Fruit fly (Drosophila melanogaster) whole organism, wandering third instar larva: Measurements from ENCODE around the gene CSN6.

Source experiments
- Abd-B ChIP-seq: fragments of >200 bp; optimal IDR thresholded peaks from 2 replicates; lab custom pipeline; 2017; ENCODE audit warnings: missing biosample characterization, missing genetic modification characterization
- CG32264 ChIP-seq: fragments of 200-800 bp; sonication (Bioruptor generic); optimal IDR thresholded peaks from 2 replicates; lab custom pipeline; 2016; ENCODE audit warnings: missing biosample characterization, missing genetic modification characterization
- CG9705 ChIP-seq: fragments of 200-800 bp; sonication (Bioruptor generic); optimal IDR thresholded peaks from 2 replicates; lab custom pipeline; 2018; ENCODE audit warnings: missing biosample characterization, mild to moderate bottlenecking, missing genetic modification characterization
- Dfd ChIP-seq: fragments of >200 bp; optimal IDR thresholded peaks from 2 replicates; lab custom pipeline; 2017; ENCODE audit warnings: missing biosample characterization, missing genetic modification characterization
- Dif ChIP-seq: fragments of 200-275, 200-300 bp; sonication (Bioruptor generic); optimal IDR thresholded peaks from 2 replicates; lab custom pipeline; 2018; ENCODE audit warnings: missing biosample characterization, missing genetic modification characterization; ENCODE audit not compliant: partially characterized antibody
- HLH106 ChIP-seq: fragments of 200-800 bp; optimal IDR thresholded peaks from 3 replicates; lab custom pipeline; 2019; ENCODE audit warnings: missing biosample characterization, mild to moderate bottlenecking, missing genetic modification characterization, moderate library complexity
- Hnf4 ChIP-seq: fragments of 200-800 bp; sonication (Bioruptor generic); optimal IDR thresholded peaks from 2 replicates; lab custom pipeline; 2016; ENCODE audit warnings: missing biosample characterization, mild to moderate bottlenecking, missing genetic modification characterization
- Hr78 ChIP-seq: fragments of >200 bp; optimal IDR thresholded peaks from 2 replicates; lab custom pipeline; 2017; ENCODE audit warnings: missing biosample characterization, missing genetic modification characterization
- Hr83 ChIP-seq: fragments of 200-300 bp; sonication (Bioruptor generic); optimal IDR thresholded peaks from 2 replicates; lab custom pipeline; 2016; ENCODE audit warnings: missing biosample characterization, mild to moderate bottlenecking, missing genetic modification characterization, moderate library complexity; ENCODE audit not compliant: poor library complexity, severe bottlenecking
- Jra ChIP-seq: sonication (Bioruptor generic); optimal IDR thresholded peaks from 2 replicates; lab custom pipeline; 2016; ENCODE audit warnings: missing biosample characterization, missing genetic modification characterization
- N ChIP-seq: fragments of >200 bp; optimal IDR thresholded peaks from 2 replicates; lab custom pipeline; 2018; ENCODE audit warnings: missing biosample characterization, missing external identifiers, missing genetic modification characterization
- OdsH ChIP-seq: fragments of 200-800 bp; sonication (Bioruptor generic); optimal IDR thresholded peaks from 2 replicates; lab custom pipeline; 2016; ENCODE audit warnings: missing biosample characterization, mild to moderate bottlenecking, missing genetic modification characterization
- Rel ChIP-seq, 2 experiments: fragments of 200-800 bp; sonication (Bioruptor generic) in 1 of 2; optimal IDR thresholded peaks; 2 replicates in 1 of 2; 3 replicates in 1 of 2; lab custom pipeline; 2016 to 2019; ENCODE audit warnings: mild to moderate bottlenecking in 2 of 2, missing biosample characterization in 2 of 2, missing genetic modification characterization in 2 of 2, moderate library complexity in 1 of 2
- Sp1 ChIP-seq: fragments of 200-800 bp; sonication (Bioruptor generic); optimal IDR thresholded peaks from 3 replicates; lab custom pipeline; 2019; ENCODE audit warnings: missing biosample characterization, mild to moderate bottlenecking, missing genetic modification characterization, moderate library complexity
- Vsx2 ChIP-seq: fragments of 200-300, 225-300 bp; sonication (Bioruptor generic); optimal IDR thresholded peaks from 2 replicates; lab custom pipeline; 2018; ENCODE audit warnings: missing biosample characterization, missing genetic modification characterization; ENCODE audit not compliant: partially characterized antibody
- br ChIP-seq: fragments of 200-800 bp; sonication (Bioruptor generic); optimal IDR thresholded peaks from 2 replicates; lab custom pipeline; 2016; ENCODE audit warnings: missing biosample characterization, missing genetic modification characterization
- brk ChIP-seq: fragments of 200-800 bp; sonication (Bioruptor generic); optimal IDR thresholded peaks from 2 replicates; lab custom pipeline; 2016; ENCODE audit warnings: missing biosample characterization, mild to moderate bottlenecking, missing genetic modification characterization
- dl ChIP-seq, 2 experiments: fragments of 175-275, 200-275 bp in 1 of 2; fragments of 200-275 bp in 1 of 2; sonication (Bioruptor generic); optimal IDR thresholded peaks; lab custom pipeline; 2018; ENCODE audit warnings: mild to moderate bottlenecking in 2 of 2, missing biosample characterization in 2 of 2, missing genetic modification characterization in 2 of 2, moderate library complexity in 2 of 2; ENCODE audit not compliant: partially characterized antibody in 2 of 2, insufficient read depth in 1 of 2
- dmrt93B ChIP-seq: fragments of 200-800 bp; sonication (Bioruptor generic); optimal IDR thresholded peaks from 2 replicates; lab custom pipeline; 2018; ENCODE audit warnings: missing biosample characterization, mild to moderate bottlenecking, missing genetic modification characterization
- dsf ChIP-seq: sonication (Bioruptor generic); optimal IDR thresholded peaks from 2 replicates; lab custom pipeline; 2016; ENCODE audit warnings: missing biosample characterization, missing genetic modification characterization, borderline replicate concordance
- ey ChIP-seq: fragments of 200-800 bp; sonication (Bioruptor generic); optimal IDR thresholded peaks from 2 replicates; lab custom pipeline; 2016; ENCODE audit warnings: missing biosample characterization, missing genetic modification characterization
- foxo ChIP-seq, 2 experiments: fragments of 200-800 bp; sonication (Bioruptor generic); optimal IDR thresholded peaks; 2 replicates in 1 of 2; 3 replicates in 1 of 2; lab custom pipeline; 2016 to 2017; ENCODE audit warnings: missing biosample characterization in 2 of 2, missing genetic modification characterization in 2 of 2
- fru ChIP-seq: fragments of 200-800 bp; sonication (Bioruptor generic); optimal IDR thresholded peaks from 3 replicates; lab custom pipeline; 2016; ENCODE audit warnings: missing biosample characterization, mild to moderate bottlenecking, missing genetic modification characterization
- h ChIP-seq: fragments of 200-800 bp; sonication (Bioruptor generic); optimal IDR thresholded peaks from 3 replicates; lab custom pipeline; 2016; ENCODE audit warnings: missing biosample characterization, mild to moderate bottlenecking, missing genetic modification characterization
- lola ChIP-seq: fragments of >200 bp; optimal IDR thresholded peaks from 2 replicates; lab custom pipeline; 2017; ENCODE audit warnings: missing biosample characterization, missing genetic modification characterization
- pan ChIP-seq: fragments of >200 bp; optimal IDR thresholded peaks from 2 replicates; lab custom pipeline; 2017
- psq ChIP-seq: fragments of 200-800 bp; sonication (Bioruptor generic); optimal IDR thresholded peaks from 3 replicates; lab custom pipeline; 2017; ENCODE audit warnings: missing biosample characterization, mild to moderate bottlenecking, missing genetic modification characterization, moderate library complexity
- sage ChIP-seq: fragments of 200-800 bp; sonication (Bioruptor generic); optimal IDR thresholded peaks from 2 replicates; lab custom pipeline; 2016; ENCODE audit warnings: missing biosample characterization, mild to moderate bottlenecking, missing genetic modification characterization
- sv ChIP-seq: fragments of 200-800 bp; sonication (Bioruptor generic); optimal IDR thresholded peaks from 3 replicates; lab custom pipeline; 2016; ENCODE audit warnings: missing biosample characterization, missing genetic modification characterization
- tai ChIP-seq: sonication (Bioruptor generic); optimal IDR thresholded peaks from 2 replicates; lab custom pipeline; 2016; ENCODE audit warnings: missing biosample characterization, missing genetic modification characterization
- usp ChIP-seq: fragments of >200 bp; optimal IDR thresholded peaks from 2 replicates; lab custom pipeline; 2017; ENCODE audit warnings: missing biosample characterization, missing genetic modification characterization
- woc ChIP-seq: sonication (Bioruptor generic); optimal IDR thresholded peaks from 2 replicates; lab custom pipeline; 2016; ENCODE audit warnings: missing biosample characterization, mild to moderate bottlenecking, missing genetic modification characterization

The CSN6 gene

DNA sequence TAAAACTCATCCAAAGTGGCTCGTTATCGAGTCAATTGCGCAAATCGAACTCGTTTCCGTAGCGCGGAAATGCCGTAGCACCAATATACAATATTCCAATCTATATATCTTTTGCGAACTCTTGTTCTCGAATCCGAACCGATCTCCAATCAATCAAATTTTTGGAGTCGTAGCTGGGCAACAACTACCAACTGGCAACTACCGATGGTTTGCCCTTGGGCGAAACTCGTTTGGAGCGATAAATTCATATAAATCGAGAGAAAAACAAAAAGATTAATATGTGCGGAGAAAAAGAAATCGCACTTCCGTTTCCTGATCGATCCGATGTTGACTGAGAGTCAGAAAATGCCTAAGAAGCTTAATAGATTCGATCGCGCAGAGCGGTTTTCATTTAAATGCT is 14.8 kb upstream of the CSN6 start:
- TF ChIP-seq sage (GFP tag; lab: Kevin White, UChicago) (no peak), dsf (no peak), Hr78 (GFP tag; lab: Kevin White, UChicago) (no peak), HLH106 (tag; lab: Kevin White, UChicago) (no peak), ey (GFP tag; lab: Kevin White, UChicago) (no peak), br (GFP tag; lab: Kevin White, UChicago) (no peak), Hnf4 (GFP tag; lab: Kevin White, UChicago) (no peak), Dfd (no peak), OdsH (GFP tag; lab: Kevin White, UChicago) (no peak), Sp1 (no peak), brk (no peak), CG9705 (GFP tag; lab: Kevin White, UChicago) (no peak), Hr83 (GFP tag; lab: Kevin White, UChicago) (no peak), pan (lab: Kevin White, UChicago) (no peak), h (no peak), Vsx2 (GFP tag; lab: Kevin White, UChicago) (no peak)

DNA sequence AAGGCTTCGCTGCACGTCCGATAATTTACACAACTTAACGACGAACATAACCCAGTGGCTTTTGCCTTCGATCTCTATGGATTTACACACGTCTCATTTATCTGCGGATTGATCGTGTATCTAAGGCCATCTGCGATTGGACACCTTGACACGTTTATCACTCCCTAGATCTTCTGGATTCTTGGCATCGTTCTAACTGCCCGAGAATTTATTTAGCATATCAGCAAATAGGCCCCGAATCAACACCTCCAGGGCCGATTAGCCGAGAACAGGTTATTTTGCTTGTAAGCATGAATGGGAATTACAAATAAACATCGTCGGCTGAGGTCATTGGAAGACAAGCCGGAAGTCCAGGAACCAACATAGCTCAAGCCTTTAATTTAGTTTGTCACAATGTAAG is 12.1 kb upstream of the CSN6 start:
- TF ChIP-seq h (no peak), lola (GFP tag; lab: Kevin White, UChicago) (no peak), dsf (no peak), psq (GFP tag; lab: Kevin White, UChicago) (no peak)

DNA sequence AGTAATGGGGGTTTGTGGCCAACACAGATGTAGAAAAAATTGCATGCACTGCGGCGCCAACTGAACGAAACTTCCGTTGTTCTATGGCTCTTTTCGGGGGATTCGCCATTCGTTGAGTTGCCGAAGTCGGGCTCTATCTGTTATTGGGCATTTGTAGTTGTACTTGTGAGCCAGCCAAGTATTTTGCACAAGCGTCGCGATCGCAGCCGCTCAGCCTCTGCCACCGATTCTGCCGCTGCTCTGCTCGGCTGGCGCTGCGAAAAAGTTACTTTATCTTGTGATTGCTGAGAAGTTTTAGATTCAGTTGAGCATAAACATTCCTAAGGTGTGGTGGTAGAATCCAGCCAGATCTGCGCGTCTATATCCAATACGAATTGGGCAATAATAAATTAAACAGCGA is 10.7 kb upstream of the CSN6 start, which contains the start of gene CG33110:
Gene CG33110 (plus strand): TSS at position 301 of the 400 bp plus-strand sequence.
- no peak for TF ChIP-seq sv (GFP tag; lab: Kevin White, UChicago)
- TF ChIP-seq psq (GFP tag; lab: Kevin White, UChicago), result no peak

DNA sequence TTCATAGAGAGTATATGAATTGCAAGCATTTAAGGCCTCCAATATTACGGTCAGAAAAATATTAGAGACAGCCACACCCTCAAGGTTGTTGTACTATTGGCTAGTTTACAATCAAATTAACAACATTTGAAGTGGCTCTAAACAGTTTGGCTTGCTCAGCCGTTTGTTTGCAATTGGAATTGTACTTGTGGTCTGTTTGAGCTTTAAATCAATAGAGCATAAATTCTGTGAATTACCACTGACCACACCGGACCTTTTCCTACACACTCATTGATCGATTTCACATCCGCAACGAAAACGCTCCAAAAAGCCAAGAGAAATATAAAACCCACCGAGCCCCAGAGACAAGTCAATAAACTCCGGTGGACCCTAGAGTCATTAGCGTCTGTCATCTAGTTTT is 7.0 kb upstream of the CSN6 start:
- TF ChIP-seq Hr83 (GFP tag; lab: Kevin White, UChicago), result no peak
- TF ChIP-seq dsf, result no peak
- no peak for TF ChIP-seq dmrt93B (GFP tag; lab: Kevin White, UChicago)
- no peak for TF ChIP-seq Dfd
- TF ChIP-seq br (GFP tag; lab: Kevin White, UChicago), result no peak
- TF ChIP-seq foxo (GFP tag; optimal IDR thresholded peaks at IDR 0.05; lab: Kevin White, UChicago), result no peak
- TF ChIP-seq usp, result no peak
- TF ChIP-seq, all 38 proteins: peak for 0

DNA sequence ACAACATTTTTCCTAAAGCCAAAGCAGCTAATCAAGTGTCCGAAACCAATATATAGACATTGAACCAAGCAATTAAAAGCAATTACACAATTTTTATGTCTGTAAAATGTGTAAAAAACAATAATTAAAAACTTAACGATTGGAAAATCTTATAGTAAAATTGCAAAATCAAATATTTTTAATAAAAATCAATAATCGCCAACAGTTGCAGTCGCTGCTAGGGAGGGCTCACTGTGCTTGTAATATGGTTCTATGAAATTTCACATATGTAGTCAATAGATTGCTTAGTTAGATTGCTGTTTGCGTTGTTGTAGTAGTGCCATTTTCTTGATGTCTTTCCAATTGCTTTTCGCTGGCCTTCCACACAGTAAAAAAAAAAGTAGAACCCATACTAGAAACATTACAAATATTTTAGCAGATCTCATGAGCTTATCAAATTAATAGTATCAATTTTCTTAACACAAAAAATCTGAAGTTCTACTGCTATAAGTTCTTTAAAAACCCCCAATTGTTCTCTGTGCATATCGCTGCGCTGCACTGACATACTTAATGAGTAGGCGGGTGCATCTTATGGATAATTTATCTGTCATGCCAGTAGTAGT is 4.4 kb upstream of the CSN6 start:
- TF ChIP-seq usp (no peak), Abd-B (GFP tag; lab: Kevin White, UChicago) (no peak), Rel (GFP tag; optimal IDR thresholded peaks at IDR 0.05; lab: Kevin White, UChicago) (no peak), Rel (tag; optimal IDR thresholded peaks at IDR 0.05; lab: Kevin White, UChicago) (no peak), CG9705 (GFP tag; lab: Kevin White, UChicago) (no peak), Sp1 (no peak), pan (lab: Kevin White, UChicago) (no peak), tai (GFP tag; lab: Kevin White, UChicago) (no peak), CG32264 (GFP tag; lab: Kevin White, UChicago) (no peak), woc (no peak), Dif (GFP tag; lab: Kevin White, UChicago) (no peak), N (GFP tag; lab: Kevin White, UChicago) (no peak), HLH106 (tag; lab: Kevin White, UChicago) (no peak), sv (GFP tag; lab: Kevin White, UChicago) (no peak), psq (GFP tag; lab: Kevin White, UChicago) (no peak), fru (GFP tag; lab: Kevin White, UChicago) (no peak), dl (GFP tag; optimal IDR thresholded peaks at IDR 0.05; lab: Kevin White, UChicago; ENCODE audit: insufficient read depth in 1 of 2, partially characterized antibody in 2 of 2) (no peak), Jra (GFP tag; lab: Kevin White, UChicago) (no peak), brk (no peak), Dfd (no peak)
